Fruit fly (Drosophila melanogaster) S2 (cell line): ENCODE data around the gene Hacd2.

ENCODE experiments used
- CG8478 ChIP-seq: fragments of >200 bp; optimal IDR thresholded peaks from 2 replicates; lab custom pipeline; 2018
- CTCF ChIP-seq, 2 experiments: fragments of >200 bp; optimal IDR thresholded peaks; 2 replicates each; lab custom pipeline; 2018

DNA sequence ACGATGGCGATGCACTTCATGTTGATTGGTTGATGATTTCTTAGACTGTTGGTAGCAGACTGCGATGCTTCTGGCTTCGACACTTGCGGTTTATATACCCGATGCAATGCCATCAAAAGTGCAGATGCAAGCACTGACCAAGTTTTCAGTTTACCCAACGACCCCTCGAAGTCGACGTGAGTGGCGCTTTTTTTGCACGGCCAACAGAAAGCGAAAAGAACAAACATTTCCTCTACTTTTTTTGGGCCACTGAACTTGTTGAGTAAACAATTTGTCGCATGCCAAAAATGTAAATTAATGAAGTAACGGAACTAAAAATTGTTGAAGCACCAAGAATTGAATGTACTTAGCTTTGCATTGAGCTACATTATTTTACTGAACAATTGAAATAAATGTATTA, 33.9 kb downstream of the Hacd2 start, which contains the start of gene Vm34Ca:
- TF ChIP-seq CG8478: no peak
- no peak for TF ChIP-seq CTCF (optimal IDR thresholded peaks at IDR 0.05; lab: Kevin White, UChicago)
